Worm (Caenorhabditis elegans): ENCODE measurements around the gene imph-1.

DNA sequence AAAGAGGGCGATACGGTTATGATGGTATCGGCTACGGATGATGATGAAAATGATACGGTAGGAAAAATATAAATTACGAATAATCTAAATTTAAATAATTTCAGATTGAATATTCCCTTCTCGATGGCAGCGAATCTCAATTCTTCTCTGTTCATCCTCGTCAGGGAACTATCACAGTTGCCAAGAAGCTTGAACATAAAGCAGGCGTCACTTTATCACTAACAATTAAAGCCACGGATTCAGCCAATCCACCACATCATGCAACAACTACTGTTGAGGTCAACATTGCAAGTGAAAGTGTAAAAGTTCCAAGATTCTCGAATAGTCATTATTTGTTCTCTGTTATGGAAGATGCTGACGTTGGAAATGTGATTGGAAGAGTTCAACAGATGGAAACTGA is 22.4 kb upstream of the imph-1 start:
- TF ChIP-seq F39B2.1 (GFP tag; IDR thresholded peaks at IDR 0.05) (no peak), sptf-2 (GFP tag; optimal IDR thresholded peaks at IDR 0.05) (no peak)

Measured in whole organism, young adult.